Worm (Caenorhabditis elegans): ENCODE data around the gene ugt-24.

Gene ugt-24

ce11 chrIV:6225143-6225542 lies 14.6 kb upstream of the ugt-24 start, which contains the start of gene C49A9.2:
Gene C49A9.2 (plus strand): TSS chrIV:6225443.
- TF ChIP-seq lsy-2 (tag; optimal IDR thresholded peaks at IDR 0.05) (no peak), hlh-1 (tag; optimal IDR thresholded peaks at IDR 0.05) (no peak), tbx-8 (GFP tag; optimal IDR thresholded peaks at IDR 0.05) (no peak), nhr-76 (tag; optimal IDR thresholded peaks at IDR 0.05) (no peak), sptf-1 (tag; optimal IDR thresholded peaks at IDR 0.05) (no peak), unc-39 (tag; optimal IDR thresholded peaks at IDR 0.05) (no peak), unc-120 (tag; optimal IDR thresholded peaks at IDR 0.05; ENCODE audit: poor library complexity, severe bottlenecking) (no peak), ham-2 (GFP tag; optimal IDR thresholded peaks at IDR 0.05) (no peak)

- TF ChIP-seq elt-1 (tag; optimal IDR thresholded peaks at IDR 0.05; ENCODE audit: borderline replicate concordance, insufficient read depth) (no peak), pha-4 (tag; optimal IDR thresholded peaks at IDR 0.05) (no peak), cnd-1 (tag; optimal IDR thresholded peaks at IDR 0.05) (no peak), unc-120 (tag; optimal IDR thresholded peaks at IDR 0.05; ENCODE audit: poor library complexity, severe bottlenecking) (no peak), ztf-11 (tag; optimal IDR thresholded peaks at IDR 0.05) (no peak), drap-1 (GFP tag; optimal IDR thresholded peaks at IDR 0.05) (no peak), unc-62 (GFP tag; optimal IDR thresholded peaks at IDR 0.05) (no peak), blmp-1 (tag; optimal IDR thresholded peaks at IDR 0.05) (no peak), ham-2 (GFP tag; optimal IDR thresholded peaks at IDR 0.05) (no peak), hlh-1 (tag; optimal IDR thresholded peaks at IDR 0.05) (no peak), elt-3 (tag; optimal IDR thresholded peaks at IDR 0.05) (no peak), mab-5 (tag; optimal IDR thresholded peaks at IDR 0.05) (no peak), sem-2 (GFP tag; optimal IDR thresholded peaks at IDR 0.05) (no peak)
Measured at ce11 chrIV:6221878-6222277, 11.4 kb upstream of the ugt-24 start, which contains the start of gene C49A9.3. Gene C49A9.3 (plus strand): TSS chrIV:6222089.

ce11 chrIV:6219429-6219828 lies 8.9 kb upstream of the ugt-24 start, which contains the start of gene C49A9.4:
Gene C49A9.4 (plus strand): TSS chrIV:6219693.
- TF ChIP-seq flh-1 (GFP tag; optimal IDR thresholded peaks at IDR 0.05) (no peak), nhr-2 (tag; optimal IDR thresholded peaks at IDR 0.05) (no peak), ceh-83 (GFP tag; optimal IDR thresholded peaks at IDR 0.05) (no peak), lin-13 (tag; optimal IDR thresholded peaks at IDR 0.05) (no peak), bed-3 (GFP tag; optimal IDR thresholded peaks at IDR 0.05) (no peak), ztf-11 (tag; optimal IDR thresholded peaks at IDR 0.05) (no peak), zip-8 (tag; optimal IDR thresholded peaks at IDR 0.05) (no peak), snpc-4 (tag; optimal IDR thresholded peaks at IDR 0.05) (no peak), nhr-28 (tag; optimal IDR thresholded peaks at IDR 0.05) (no peak), elt-3 (tag; optimal IDR thresholded peaks at IDR 0.05) (no peak), blmp-1 (tag; optimal IDR thresholded peaks at IDR 0.05) (no peak), hlh-1 (tag; optimal IDR thresholded peaks at IDR 0.05) (no peak), elt-1 (tag; optimal IDR thresholded peaks at IDR 0.05; ENCODE audit: borderline replicate concordance, insufficient read depth) (no peak)

ce11 chrIV:6217503-6217902 lies 7.0 kb upstream of the ugt-24 start:
- no peak for TF ChIP-seq mls-2 (tag; optimal IDR thresholded peaks at IDR 0.05)
- TF ChIP-seq zip-8 (tag; optimal IDR thresholded peaks at IDR 0.05): no peak
- TF ChIP-seq ztf-11 (tag; optimal IDR thresholded peaks at IDR 0.05): no peak

- TF ChIP-seq zip-8 (tag; optimal IDR thresholded peaks at IDR 0.05) (no peak), nhr-12 (tag; optimal IDR thresholded peaks at IDR 0.05) (no peak), ceh-43 (GFP tag; optimal IDR thresholded peaks at IDR 0.05) (no peak), unc-120 (tag; optimal IDR thresholded peaks at IDR 0.05; ENCODE audit: poor library complexity, severe bottlenecking) (no peak), M03D4.4 (tag; optimal IDR thresholded peaks at IDR 0.05) (no peak), drap-1 (GFP tag; optimal IDR thresholded peaks at IDR 0.05) (no peak), ztf-11 (tag; optimal IDR thresholded peaks at IDR 0.05) (no peak), mls-2 (tag; optimal IDR thresholded peaks at IDR 0.05) (no peak), unc-62 (GFP tag; optimal IDR thresholded peaks at IDR 0.05) (no peak), sem-2 (GFP tag; optimal IDR thresholded peaks at IDR 0.05) (no peak), ces-1 (GFP tag; optimal IDR thresholded peaks at IDR 0.05) (no peak), hlh-1 (tag; optimal IDR thresholded peaks at IDR 0.05) (no peak), lin-13 (tag; optimal IDR thresholded peaks at IDR 0.05) (no peak), ceh-83 (GFP tag; optimal IDR thresholded peaks at IDR 0.05) (no peak)
Measured at ce11 chrIV:6217066-6217465, 6.5 kb upstream of the ugt-24 start, which contains the start of gene C49A9.9. Gene C49A9.9 (plus strand): TSS chrIV:6217372.

Measured in whole organism, mixed stage, embryonic.